Worm (Caenorhabditis elegans) whole organism, young adult: ENCODE measurements around the gene T21H3.5.

Experiments used
- C06A6.2 ChIP-seq: fragments of 200-800 bp; sonication (Bioruptor generic); conservative IDR thresholded peaks from 2 replicates; pipeline ENCODE4 v1.3.6; 2022; ENCODE audit warnings: missing genetic modification characterization, missing compliant biosample characterization
- F23B12.7 ChIP-seq: sonication (generic microtip); optimal IDR thresholded peaks from 2 replicates; lab custom pipeline; 2017; ENCODE audit warnings: missing genetic modification characterization, mild to moderate bottlenecking, missing compliant biosample characterization, antibody characterized with exemption, moderate library complexity; ENCODE audit not compliant: insufficient read depth
- F57C9.4 ChIP-seq: sonication (generic microtip); optimal IDR thresholded peaks from 2 replicates; lab custom pipeline; 2017; ENCODE audit warnings: mild to moderate bottlenecking, missing genetic modification characterization, missing compliant biosample characterization
- Y95B8A.8 ChIP-seq: fragments of 200-800 bp; sonication (Bioruptor generic); IDR thresholded peaks from 2 replicates; pipeline ENCODE4 v1.3.6; 2022; ENCODE audit warnings: missing genetic modification reagents, missing genetic modification characterization, missing compliant biosample characterization
- ama-1 ChIP-seq, 3 experiments: fragments of 150-350 bp in 1 of 3; sonication (generic microtip) in 2 of 3; optimal IDR thresholded peaks; 2 replicates each; lab custom pipeline; 2014 to 2018; ENCODE audit warnings: missing biosample characterization in 2 of 3, missing genetic modification characterization in 2 of 3, missing genetic modification reagents in 2 of 3
- efl-1 ChIP-seq: fragments of 150-350 bp; optimal IDR thresholded peaks from 2 replicates; lab custom pipeline; 2014; ENCODE audit warnings: missing biosample characterization, missing genetic modification reagents, missing genetic modification characterization
- gei-17 ChIP-seq: fragments of 200-800 bp; sonication (Bioruptor generic); optimal IDR thresholded peaks from 2 replicates; lab custom pipeline; 2018; ENCODE audit warnings: mild to moderate bottlenecking, missing genetic modification characterization, missing compliant biosample characterization
- hlh-26 ChIP-seq: fragments of 200-800 bp; sonication (Bioruptor generic); conservative IDR thresholded peaks from 2 replicates; pipeline ENCODE4 v1.3.6; 2022; ENCODE audit warnings: missing genetic modification reagents, missing genetic modification characterization, missing compliant biosample characterization
- snpc-4 ChIP-seq, 5 experiments: fragments of 150-350 bp in 1 of 5; sonication (generic microtip) in 4 of 5; optimal IDR thresholded peaks; 2 replicates each; lab custom pipeline; 2014 to 2018; ENCODE audit warnings: missing genetic modification characterization in 5 of 5, missing biosample characterization in 3 of 5, antibody characterized with exemption in 2 of 5, mild to moderate bottlenecking in 2 of 5, missing compliant biosample characterization in 2 of 5, missing genotype in 2 of 5, moderate library complexity in 2 of 5, missing genetic modification reagents in 1 of 5
- unc-130 ChIP-seq: sonication (generic microtip); optimal IDR thresholded peaks from 2 replicates; lab custom pipeline; 2016; ENCODE audit warnings: missing genetic modification reagents, missing genetic modification characterization, missing compliant biosample characterization
- ztf-18 ChIP-seq: sonication (generic microtip); optimal IDR thresholded peaks from 2 replicates; lab custom pipeline; 2016; ENCODE audit warnings: missing genotype, mild to moderate bottlenecking, missing genetic modification characterization, missing compliant biosample characterization

DNA sequence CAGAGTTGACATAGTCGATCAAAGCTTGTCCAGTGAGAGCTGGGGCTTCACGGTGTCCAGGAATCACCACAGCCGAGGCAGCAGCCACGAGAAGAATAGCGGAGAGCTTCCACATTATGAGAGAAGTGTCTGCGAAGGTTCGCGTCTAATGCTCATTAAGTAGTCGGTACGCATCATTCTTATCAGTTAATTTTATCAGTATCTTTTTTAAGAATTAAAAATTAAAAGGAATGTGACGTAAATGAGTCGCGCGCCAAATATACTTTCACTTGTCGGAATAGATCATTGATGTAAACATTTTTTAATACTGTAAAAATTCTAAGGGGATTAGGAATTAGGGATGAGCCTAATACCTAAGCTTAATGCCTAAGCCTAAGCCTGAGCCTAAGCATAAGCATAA, 30.3 kb downstream of the T21H3.5 start, which contains the start of gene cpr-5:
- no peak for TF ChIP-seq F57C9.4 (tag; lab: Kevin White, UChicago)
- TF ChIP-seq ztf-18 (tag; lab: Kevin White, UChicago): no peak
- no peak for TF ChIP-seq hlh-26 (GFP tag; lab: Robert Waterston, UW)
- TF ChIP-seq Y95B8A.8 (GFP tag; lab: Robert Waterston, UW): no peak
- no peak for TF ChIP-seq ama-1 (optimal IDR thresholded peaks at IDR 0.05; lab: Kevin White, UChicago)
- TF ChIP-seq ama-1 (GFP tag; optimal IDR thresholded peaks at IDR 0.05; lab: Kevin White, UChicago): no peak
- TF ChIP-seq gei-17 (GFP tag; lab: Kevin White, UChicago): no peak
- TF ChIP-seq C06A6.2 (GFP tag; lab: Robert Waterston, UW): no peak
- TF ChIP-seq F23B12.7 (tag; lab: Kevin White, UChicago): no peak
- no peak for TF ChIP-seq efl-1 (GFP tag; lab: Kevin White, UChicago)
- TF ChIP-seq unc-130 (GFP tag; lab: Kevin White, UChicago): no peak
- TF ChIP-seq snpc-4 (GFP tag; optimal IDR thresholded peaks at IDR 0.05; lab: Kevin White, UChicago): no peak
- no peak for TF ChIP-seq snpc-4 (tag; optimal IDR thresholded peaks at IDR 0.05; lab: Kevin White, UChicago)
